Worm (Caenorhabditis elegans): Measurements from ENCODE around the gene C31C9.6.

The C31C9.6 gene

ce11 chrII:13617808-13618207, 44.1 kb downstream of the C31C9.6 start, which contains the start of gene gst-12:
gst-12 (minus strand) TSS chrII:13618061.
- TF ChIP-seq pqm-1 (tag; optimal IDR thresholded peaks at IDR 0.05) (no peak), nhr-20 (tag; optimal IDR thresholded peaks at IDR 0.05) (peak; percentile 71), lin-14 (GFP tag; optimal IDR thresholded peaks at IDR 0.05) (peak; percentile 50), ztf-4 (tag; optimal IDR thresholded peaks at IDR 0.05) (no peak), lin-13 (GFP tag; optimal IDR thresholded peaks at IDR 0.05) (no peak), nhr-71 (tag; optimal IDR thresholded peaks at IDR 0.05) (peak; percentile 29), tlp-1 (tag; optimal IDR thresholded peaks at IDR 0.05) (no peak), jun-1 (tag; optimal IDR thresholded peaks at IDR 0.05) (no peak), unc-62 (GFP tag; optimal IDR thresholded peaks at IDR 0.05) (no peak), ceh-90 (tag; optimal IDR thresholded peaks at IDR 0.05) (no peak), swsn-7 (tag; optimal IDR thresholded peaks at IDR 0.05) (no peak), fkh-8 (tag; optimal IDR thresholded peaks at IDR 0.05) (peak; percentile 2), lin-35 (GFP tag; optimal IDR thresholded peaks at IDR 0.05) (no peak), dsc-1 (tag; optimal IDR thresholded peaks at IDR 0.05) (no peak), nhr-11 (tag; optimal IDR thresholded peaks at IDR 0.05) (no peak), snu-23 (GFP tag; optimal IDR thresholded peaks at IDR 0.05) (peak; percentile 4), nhr-85 (tag) (peak; percentile 77), nhr-47 (tag; optimal IDR thresholded peaks at IDR 0.05) (no peak), nhr-28 (tag; optimal IDR thresholded peaks at IDR 0.05) (no peak), isw-1 (GFP tag; IDR thresholded peaks at IDR 0.05) (no peak), fkh-4 (tag; optimal IDR thresholded peaks at IDR 0.05; ENCODE audit: borderline replicate concordance) (no peak), skn-1 (tag; optimal IDR thresholded peaks at IDR 0.05) (peak; percentile 86), pag-3 (tag; optimal IDR thresholded peaks at IDR 0.05; ENCODE audit: borderline replicate concordance, insufficient read depth) (no peak)

ce11 chrII:13616000-13616399, 45.9 kb downstream of the C31C9.6 start, which contains the start of gene gst-14:
gst-14 (minus strand) TSS chrII:13616100.
- TF ChIP-seq nhr-71 (tag; optimal IDR thresholded peaks at IDR 0.05) (peak; percentile 12), elt-2 (tag; optimal IDR thresholded peaks at IDR 0.05) (no peak), nhr-20 (tag; optimal IDR thresholded peaks at IDR 0.05) (peak; percentile 72)

- TF ChIP-seq tbx-2 (tag; optimal IDR thresholded peaks at IDR 0.05) (no peak), nhr-20 (tag; optimal IDR thresholded peaks at IDR 0.05) (peak; percentile 13), elt-3 (tag; optimal IDR thresholded peaks at IDR 0.05) (no peak), nhr-84 (tag; optimal IDR thresholded peaks at IDR 0.05) (no peak), unc-30 (tag; optimal IDR thresholded peaks at IDR 0.05) (no peak), ces-1 (GFP tag; optimal IDR thresholded peaks at IDR 0.05) (no peak), lsy-2 (tag; optimal IDR thresholded peaks at IDR 0.05) (no peak), fkh-4 (tag; optimal IDR thresholded peaks at IDR 0.05; ENCODE audit: borderline replicate concordance) (no peak), ceh-63 (GFP tag; optimal IDR thresholded peaks at IDR 0.05) (no peak), tlp-1 (tag; optimal IDR thresholded peaks at IDR 0.05) (no peak), snu-23 (GFP tag; optimal IDR thresholded peaks at IDR 0.05) (no peak), zag-1 (tag; optimal IDR thresholded peaks at IDR 0.05) (no peak), nhr-71 (tag; optimal IDR thresholded peaks at IDR 0.05) (peak; percentile 20), hlh-4 (tag; optimal IDR thresholded peaks at IDR 0.05) (no peak), hpl-2 (GFP tag; optimal IDR thresholded peaks at IDR 0.05) (no peak), lin-39 (tag; optimal IDR thresholded peaks at IDR 0.05) (no peak), snpc-4 (tag; optimal IDR thresholded peaks at IDR 0.05) (no peak), unc-98 (GFP tag; IDR thresholded peaks at IDR 0.05) (no peak), fkh-10 (GFP tag; optimal IDR thresholded peaks at IDR 0.05) (no peak), nhr-19 (GFP tag; conservative IDR thresholded peaks at IDR 0.05) (no peak), egl-13 (tag; optimal IDR thresholded peaks at IDR 0.05) (no peak), hlh-17 (GFP tag; optimal IDR thresholded peaks at IDR 0.05; ENCODE audit: borderline replicate concordance) (no peak), fkh-8 (tag; optimal IDR thresholded peaks at IDR 0.05) (peak; percentile 4), nhr-90 (tag; optimal IDR thresholded peaks at IDR 0.05; ENCODE audit: poor library complexity) (no peak), ets-5 (GFP tag; IDR thresholded peaks at IDR 0.05) (no peak), ceh-90 (tag; optimal IDR thresholded peaks at IDR 0.05) (no peak), xbp-1 (tag; optimal IDR thresholded peaks at IDR 0.05) (no peak), ceh-8 (GFP tag; optimal IDR thresholded peaks at IDR 0.05) (no peak), mab-9 (GFP tag; IDR thresholded peaks at IDR 0.05) (no peak), dpl-1 (GFP tag; optimal IDR thresholded peaks at IDR 0.05) (no peak), aly-2 (tag; optimal IDR thresholded peaks at IDR 0.05) (no peak), lin-14 (GFP tag; optimal IDR thresholded peaks at IDR 0.05) (peak; percentile 70), C04F5.9 (tag; optimal IDR thresholded peaks at IDR 0.05) (no peak)
These were observed 47.4 kb downstream of the C31C9.6 start for ce11 chrII:13614516-13614915.
